Fruit fly (Drosophila melanogaster): ENCODE data around the gene CG43319.
A peak's percentile ranks its signal among the peaks of the same experiment; 100 is the strongest.

Gene CG43319

dm6 chr3R:27694018-27694417 lies at the start of gene CG43319:
Gene CG43319 (plus strand): TSS chr3R:27694318.
- no peak for TF ChIP-seq CG17801 (GFP tag; optimal IDR thresholded peaks at IDR 0.05; ENCODE audit: partially characterized antibody)

- TF ChIP-seq CG17801 (GFP tag; optimal IDR thresholded peaks at IDR 0.05; ENCODE audit: partially characterized antibody), result no peak
Observed at dm6 chr3R:27647817-27648216, 46.3 kb upstream of the CG43319 start.

- TF ChIP-seq CG17801 (GFP tag; optimal IDR thresholded peaks at IDR 0.05; ENCODE audit: partially characterized antibody), result no peak
Observed at dm6 chr3R:27651710-27652109, 42.4 kb upstream of the CG43319 start.

- TF ChIP-seq CG17801 (GFP tag; optimal IDR thresholded peaks at IDR 0.05; ENCODE audit: partially characterized antibody), result no peak
Observed at dm6 chr3R:27652156-27652810, 41.8 kb upstream of the CG43319 start, which contains the start of gene RpS10a. Gene RpS10a (plus strand): TSS chr3R:27652760.

dm6 chr3R:27655109-27655508 lies 39.0 kb upstream of the CG43319 start:
- TF ChIP-seq CG17801 (GFP tag; optimal IDR thresholded peaks at IDR 0.05; ENCODE audit: partially characterized antibody), result no peak

dm6 chr3R:27656686-27657535 lies 37.2 kb upstream of the CG43319 start, which contains the start of gene tau:
Gene tau (minus strand): TSS chr3R:27656996.
- TF ChIP-seq CG17801 (GFP tag; optimal IDR thresholded peaks at IDR 0.05; ENCODE audit: partially characterized antibody), result no peak

- TF ChIP-seq CG17801 (GFP tag; optimal IDR thresholded peaks at IDR 0.05; ENCODE audit: partially characterized antibody), result no peak
Observed at dm6 chr3R:27660127-27660579, 34.0 kb upstream of the CG43319 start, which contains the start of gene Mlc1. Gene Mlc1 (minus strand): TSS chr3R:27660177.

- TF ChIP-seq CG17801 (GFP tag; optimal IDR thresholded peaks at IDR 0.05; ENCODE audit: partially characterized antibody), result no peak
Observed at dm6 chr3R:27661389-27661788, 32.7 kb upstream of the CG43319 start.

dm6 chr3R:27661971-27662489 lies 32.1 kb upstream of the CG43319 start, which contains the start of gene unc80:
Gene unc80 (plus strand): TSS chr3R:27662439.
- TF ChIP-seq CG17801 (GFP tag; optimal IDR thresholded peaks at IDR 0.05; ENCODE audit: partially characterized antibody), result no peak

dm6 chr3R:27662857-27663256 lies 31.3 kb upstream of the CG43319 start:
- TF ChIP-seq CG17801 (GFP tag; optimal IDR thresholded peaks at IDR 0.05; ENCODE audit: partially characterized antibody), result no peak

dm6 chr3R:27677174-27677726 lies 16.9 kb upstream of the CG43319 start, which contains the start of gene Hsdl2:
Gene Hsdl2 (plus strand): TSS chr3R:27677522.
- TF ChIP-seq CG17801 (GFP tag; optimal IDR thresholded peaks at IDR 0.05; ENCODE audit: partially characterized antibody), result peak; percentile 72

- no peak for TF ChIP-seq CG17801 (GFP tag; optimal IDR thresholded peaks at IDR 0.05; ENCODE audit: partially characterized antibody)
Observed at dm6 chr3R:27679019-27679418, 15.1 kb upstream of the CG43319 start, which contains the start of gene CG12883. Gene CG12883 (plus strand): TSS chr3R:27679291.

dm6 chr3R:27679667-27680066 lies 14.5 kb upstream of the CG43319 start:
- no peak for TF ChIP-seq CG17801 (GFP tag; optimal IDR thresholded peaks at IDR 0.05; ENCODE audit: partially characterized antibody)

- no peak for TF ChIP-seq CG17801 (GFP tag; optimal IDR thresholded peaks at IDR 0.05; ENCODE audit: partially characterized antibody)
Observed at dm6 chr3R:27681799-27682198, 12.3 kb upstream of the CG43319 start, which contains the start of gene Sce. Gene Sce (minus strand): TSS chr3R:27682029.

- no peak for TF ChIP-seq CG17801 (GFP tag; optimal IDR thresholded peaks at IDR 0.05; ENCODE audit: partially characterized antibody)
Observed at dm6 chr3R:27685074-27685473, 9.0 kb upstream of the CG43319 start.

Measured in ovary, adult (tissue).